Fruit fly (Drosophila melanogaster) whole organism, prepupa: Measurements from ENCODE around the gene hoka.

Experiments used
- CG11294 ChIP-seq: fragments of 200-800 bp; sonication (Bioruptor generic); IDR thresholded peaks from 2 replicates; pipeline ENCODE4 v1.3.6; 2022; ENCODE audit warnings: missing biosample characterization, missing genetic modification characterization
- CG1621 ChIP-seq: fragments of 200-800 bp; sonication (Bioruptor generic); optimal IDR thresholded peaks from 3 replicates; lab custom pipeline; 2018; ENCODE audit warnings: missing biosample characterization, mild to moderate bottlenecking, missing genetic modification characterization
- CG6808 ChIP-seq: fragments of 200-800 bp; sonication (Bioruptor generic); optimal IDR thresholded peaks from 3 replicates; lab custom pipeline; 2017; ENCODE audit warnings: missing biosample characterization, missing genetic modification characterization, mild to moderate bottlenecking, moderate library complexity, missing genetic modification reagents
- CG9139 ChIP-seq: fragments of 200-800 bp; sonication (Bioruptor generic); optimal IDR thresholded peaks from 3 replicates; lab custom pipeline; 2017; ENCODE audit warnings: missing biosample characterization, mild to moderate bottlenecking, missing genetic modification characterization
- Ets21C ChIP-seq: fragments of 200-800 bp; sonication (Bioruptor generic); optimal IDR thresholded peaks from 3 replicates; lab custom pipeline; 2016; ENCODE audit warnings: missing biosample characterization, missing genetic modification characterization
- Gug ChIP-seq: fragments of 200-800 bp; sonication (Bioruptor generic); IDR thresholded peaks from 2 replicates; pipeline ENCODE4 v1.3.6; 2022; ENCODE audit warnings: missing biosample characterization, missing genetic modification characterization
- OdsH ChIP-seq: fragments of 200-800 bp; sonication (Bioruptor generic); optimal IDR thresholded peaks from 3 replicates; lab custom pipeline; 2016; ENCODE audit warnings: missing biosample characterization, missing genetic modification characterization
- Sox102F ChIP-seq: fragments of 200-800 bp; sonication (Bioruptor generic); optimal IDR thresholded peaks from 2 replicates; lab custom pipeline; 2016; ENCODE audit warnings: missing biosample characterization, mild to moderate bottlenecking, missing genetic modification characterization
- Sox14 ChIP-seq: fragments of 200-800 bp; sonication (Bioruptor generic); optimal IDR thresholded peaks from 3 replicates; lab custom pipeline; 2016; ENCODE audit warnings: missing biosample characterization, missing genetic modification characterization
- achi ChIP-seq: fragments of 200-800 bp; sonication (Bioruptor generic); optimal IDR thresholded peaks from 3 replicates; lab custom pipeline; 2016; ENCODE audit warnings: missing biosample characterization, missing genetic modification characterization
- topi ChIP-seq: fragments of 200-800 bp; sonication (Bioruptor generic); optimal IDR thresholded peaks from 3 replicates; lab custom pipeline; 2016; ENCODE audit warnings: missing biosample characterization, missing genetic modification characterization
- vri ChIP-seq: fragments of 200-800 bp; sonication (Bioruptor generic); optimal IDR thresholded peaks from 3 replicates; lab custom pipeline; 2016; ENCODE audit warnings: missing biosample characterization, mild to moderate bottlenecking, missing genetic modification characterization

dm6 chr3L:4929781-4930180 is 31.1 kb downstream of the hoka start:
- TF ChIP-seq topi (GFP tag; lab: Kevin White, UChicago) (no peak), Ets21C (GFP tag; lab: Kevin White, UChicago) (no peak), Sox14 (GFP tag; lab: Kevin White, UChicago) (no peak), CG6808 (no peak), vri (GFP tag; lab: Kevin White, UChicago) (no peak), CG11294 (GFP tag; lab: Robert Waterston, UW) (no peak), Sox102F (GFP tag; lab: Kevin White, UChicago) (no peak), OdsH (GFP tag; lab: Kevin White, UChicago) (no peak), achi (GFP tag; lab: Kevin White, UChicago) (no peak), CG1621 (tag; lab: Kevin White, UChicago) (no peak), CG9139 (no peak), Gug (no peak)
